Fruit fly (Drosophila melanogaster) S2 (cell line): Measurements from ENCODE around the gene CG31431.

Experiments used
- CG8478 ChIP-seq: fragments of >200 bp; optimal IDR thresholded peaks from 2 replicates; lab custom pipeline; 2018
- CTCF ChIP-seq, 2 experiments: fragments of >200 bp; optimal IDR thresholded peaks; 2 replicates each; lab custom pipeline; 2018

dm6 chr3R:21862868-21863267, 7.6 kb upstream of the CG31431 start:
- TF ChIP-seq CG8478: no peak
- TF ChIP-seq CTCF (optimal IDR thresholded peaks at IDR 0.05; lab: Kevin White, UChicago): no peak
